Worm (Caenorhabditis elegans) whole organism, early embryonic: ENCODE measurements around the gene sulp-5.

Source experiments
- B0310.2 ChIP-seq: sonication (generic microtip); optimal IDR thresholded peaks from 2 replicates; lab custom pipeline; 2016; ENCODE audit warnings: mild to moderate bottlenecking, missing genetic modification characterization, missing compliant biosample characterization
- F13C5.2 ChIP-seq: sonication (generic microtip); optimal IDR thresholded peaks from 2 replicates; lab custom pipeline; 2017; ENCODE audit warnings: mild to moderate bottlenecking, missing genetic modification characterization, inconsistent platforms, missing compliant biosample characterization
- aly-1 ChIP-seq: sonication (generic microtip); optimal IDR thresholded peaks from 2 replicates; lab custom pipeline; 2016; ENCODE audit warnings: missing genetic modification characterization, missing compliant biosample characterization
- ama-1 ChIP-seq: fragments of 150-350 bp; optimal IDR thresholded peaks from 2 replicates; lab custom pipeline; 2014
- ceh-13 ChIP-seq: fragments of 200-800 bp; sonication (Bioruptor generic); optimal IDR thresholded peaks from 2 replicates; lab custom pipeline; 2018; ENCODE audit warnings: mild to moderate bottlenecking, missing genetic modification characterization, missing compliant biosample characterization
- ceh-36 ChIP-seq: sonication (generic microtip); optimal IDR thresholded peaks from 2 replicates; lab custom pipeline; 2016; ENCODE audit warnings: missing genetic modification characterization, inconsistent platforms, missing compliant biosample characterization
- ets-7 ChIP-seq: sonication (generic microtip); optimal IDR thresholded peaks from 2 replicates; lab custom pipeline; 2016; ENCODE audit warnings: missing genotype, missing genetic modification characterization, missing compliant biosample characterization
- flt-1 ChIP-seq: fragments of 200-800 bp; sonication (Bioruptor generic); IDR thresholded peaks from 2 replicates; pipeline ENCODE4 v1.3.6; 2022; ENCODE audit warnings: missing genetic modification characterization, missing compliant biosample characterization
- hmbx-1 ChIP-seq: sonication (generic microtip); optimal IDR thresholded peaks from 2 replicates; lab custom pipeline; 2016; ENCODE audit warnings: mild to moderate bottlenecking, missing genetic modification characterization, missing compliant biosample characterization
- hmg-4 ChIP-seq: fragments of 200-800 bp; sonication (Bioruptor generic); optimal IDR thresholded peaks from 2 replicates; lab custom pipeline; 2018; ENCODE audit warnings: mild to moderate bottlenecking, missing genetic modification characterization, missing compliant biosample characterization
- hnd-1 ChIP-seq: sonication (generic microtip); optimal IDR thresholded peaks from 2 replicates; lab custom pipeline; 2016; ENCODE audit warnings: missing genetic modification characterization, missing compliant biosample characterization
- pes-1 ChIP-seq: fragments of 200-800 bp; sonication (Bioruptor generic); IDR thresholded peaks from 2 replicates; pipeline ENCODE4 v1.3.6; 2022; ENCODE audit warnings: missing genetic modification reagents, missing genetic modification characterization, missing compliant biosample characterization
- sea-1 ChIP-seq: fragments of 200-800 bp; sonication (Bioruptor generic); conservative IDR thresholded peaks from 2 replicates; pipeline ENCODE4 v1.3.6; 2022; ENCODE audit warnings: missing genetic modification characterization, missing compliant biosample characterization
- tra-4 ChIP-seq: sonication (generic microtip); optimal IDR thresholded peaks from 2 replicates; lab custom pipeline; 2017; ENCODE audit warnings: missing genetic modification characterization, missing compliant biosample characterization

- TF ChIP-seq ama-1 (no peak), ceh-13 (GFP tag; lab: Kevin White, UChicago) (no peak), pes-1 (GFP tag; lab: Robert Waterston, UW) (no peak), B0310.2 (tag; lab: Kevin White, UChicago) (no peak), tra-4 (no peak), aly-1 (tag; lab: Kevin White, UChicago) (no peak), ets-7 (tag; lab: Kevin White, UChicago) (no peak), sea-1 (GFP tag; lab: Robert Waterston, UW) (no peak), ceh-36 (tag; lab: Kevin White, UChicago) (no peak), hmbx-1 (tag; lab: Kevin White, UChicago) (no peak), hnd-1 (tag; lab: Kevin White, UChicago) (no peak), flt-1 (GFP tag; lab: Robert Waterston, UW) (no peak), F13C5.2 (tag; lab: Kevin White, UChicago) (no peak), hmg-4 (GFP tag; lab: Kevin White, UChicago) (peak; percentile 55)
Measured at ce11 chrV:11896322-11896898, 16.6 kb downstream of the sulp-5 start.
